Worm (Caenorhabditis elegans) whole organism, mixed stage, embryonic: Measurements from ENCODE around the gene K03H6.1.

Experiments used
- M03D4.4 ChIP-seq: sonication (generic microtip); optimal IDR thresholded peaks from 2 replicates; lab custom pipeline; 2017; ENCODE audit warnings: mild to moderate bottlenecking, missing genetic modification characterization, missing compliant biosample characterization
- ceh-39 ChIP-seq: fragments of 150-350 bp; optimal IDR thresholded peaks from 2 replicates; lab custom pipeline; 2014; ENCODE audit warnings: missing biosample characterization, missing genetic modification characterization
- ceh-83 ChIP-seq: fragments of 200-800 bp; sonication (Bioruptor generic); optimal IDR thresholded peaks from 2 replicates; lab custom pipeline; 2018; ENCODE audit warnings: mild to moderate bottlenecking, missing genetic modification characterization, missing compliant biosample characterization
- ces-1 ChIP-seq: fragments of 150-350 bp; optimal IDR thresholded peaks from 2 replicates; lab custom pipeline; 2014; ENCODE audit warnings: missing biosample characterization, missing genetic modification reagents, missing genetic modification characterization
- drap-1 ChIP-seq: fragments of 200-800 bp; sonication (Bioruptor generic); optimal IDR thresholded peaks from 3 replicates; lab custom pipeline; 2018; ENCODE audit warnings: mild to moderate bottlenecking, missing genetic modification characterization, missing compliant biosample characterization
- ham-2 ChIP-seq: fragments of 200-800 bp; sonication (Bioruptor generic); optimal IDR thresholded peaks from 2 replicates; lab custom pipeline; 2018; ENCODE audit warnings: mild to moderate bottlenecking, missing genetic modification characterization, missing compliant biosample characterization
- hlh-1 ChIP-seq: fragments of 150-350 bp; optimal IDR thresholded peaks from 2 replicates; lab custom pipeline; 2014; ENCODE audit warnings: missing biosample characterization, missing genetic modification reagents, missing genetic modification characterization
- lin-13 ChIP-seq: fragments of 150-350 bp; optimal IDR thresholded peaks from 2 replicates; lab custom pipeline; 2014; ENCODE audit warnings: missing biosample characterization, missing genetic modification characterization
- lin-32 ChIP-seq: fragments of 200-800 bp; sonication (Bioruptor generic); optimal IDR thresholded peaks from 2 replicates; lab custom pipeline; 2018; ENCODE audit warnings: mild to moderate bottlenecking, missing genetic modification characterization, missing compliant biosample characterization
- mep-1 ChIP-seq: fragments of 150-350 bp; optimal IDR thresholded peaks from 2 replicates; lab custom pipeline; 2017; ENCODE audit warnings: missing biosample characterization, missing genetic modification reagents, missing genetic modification characterization, inconsistent platforms
- mls-2 ChIP-seq: sonication (generic microtip); optimal IDR thresholded peaks from 2 replicates; lab custom pipeline; 2016; ENCODE audit warnings: mild to moderate bottlenecking, missing genetic modification characterization, moderate library complexity, missing compliant biosample characterization
- nhr-12 ChIP-seq: fragments of 150-350 bp; optimal IDR thresholded peaks from 2 replicates; lab custom pipeline; 2014; ENCODE audit warnings: missing biosample characterization, missing genetic modification characterization
- nhr-28 ChIP-seq: fragments of 150-350 bp; optimal IDR thresholded peaks from 2 replicates; lab custom pipeline; 2014; ENCODE audit warnings: missing biosample characterization, missing genetic modification characterization
- pha-4 ChIP-seq: fragments of 150-350 bp; optimal IDR thresholded peaks from 2 replicates; lab custom pipeline; 2018; ENCODE audit warnings: missing biosample characterization, missing genetic modification reagents, missing genetic modification characterization
- sptf-1 ChIP-seq: sonication (generic microtip); optimal IDR thresholded peaks from 2 replicates; lab custom pipeline; 2017; ENCODE audit warnings: mild to moderate bottlenecking, missing genetic modification characterization, moderate library complexity, missing compliant biosample characterization
- unc-120 ChIP-seq: sonication (generic microtip); optimal IDR thresholded peaks from 2 replicates; lab custom pipeline; 2017; ENCODE audit warnings: missing genetic modification characterization, missing compliant biosample characterization; ENCODE audit not compliant: poor library complexity, severe bottlenecking
- unc-39 ChIP-seq: fragments of 150-350 bp; optimal IDR thresholded peaks from 2 replicates; lab custom pipeline; 2014; ENCODE audit warnings: missing biosample characterization, missing genetic modification characterization
- unc-62 ChIP-seq: fragments of 150-350 bp; optimal IDR thresholded peaks from 2 replicates; lab custom pipeline; 2014; ENCODE audit warnings: missing biosample characterization, missing genetic modification reagents, missing genetic modification characterization
- zip-8 ChIP-seq: fragments of 150-350 bp; optimal IDR thresholded peaks from 2 replicates; lab custom pipeline; 2014; ENCODE audit warnings: missing biosample characterization, missing genetic modification characterization

K03H6.1 gene

ce11 chrIV:1563476-1564131 lies 40.1 kb downstream of the K03H6.1 start, which contains the start of gene Y41D4B.15:
Y41D4B.15 (plus strand) TSS chrIV:1564081.
- TF ChIP-seq ham-2 (GFP tag; lab: Kevin White, UChicago): no peak
- TF ChIP-seq, all 35 proteins: peak for 0

ce11 chrIV:1565725-1566124 lies 42.2 kb downstream of the K03H6.1 start:
- TF ChIP-seq unc-120 (tag; lab: Kevin White, UChicago): no peak
- TF ChIP-seq, all 35 proteins: peak for 0

ce11 chrIV:1567577-1567976 lies 44.1 kb downstream of the K03H6.1 start:
- TF ChIP-seq ham-2 (GFP tag; lab: Kevin White, UChicago) (no peak), ces-1 (no peak), unc-120 (tag; lab: Kevin White, UChicago) (no peak), zip-8 (tag; lab: Kevin White, UChicago) (no peak), ceh-83 (GFP tag; lab: Kevin White, UChicago) (no peak), sptf-1 (tag; lab: Kevin White, UChicago) (no peak), nhr-12 (tag; lab: Kevin White, UChicago) (no peak), unc-39 (no peak), mep-1 (tag; lab: Kevin White, UChicago) (no peak), lin-32 (GFP tag; lab: Kevin White, UChicago) (no peak), lin-13 (tag; lab: Kevin White, UChicago) (no peak), nhr-28 (tag; lab: Kevin White, UChicago) (no peak), ceh-39 (tag; lab: Kevin White, UChicago) (no peak), mls-2 (tag; lab: Kevin White, UChicago) (no peak), M03D4.4 (tag; lab: Kevin White, UChicago) (no peak), hlh-1 (tag; lab: Kevin White, UChicago) (no peak), drap-1 (GFP tag; lab: Kevin White, UChicago) (no peak), unc-62 (GFP tag; lab: Kevin White, UChicago) (no peak), pha-4 (tag; lab: Kevin White, UChicago) (no peak)
